Worm (Caenorhabditis elegans) whole organism, L3 larva: ENCODE results near the gene R02D5.7.

Experiments
- R02D3.7 ChIP-seq: fragments of 150-350 bp; optimal IDR thresholded peaks from 2 replicates; lab custom pipeline; 2014; ENCODE audit warnings: missing biosample characterization, missing genetic modification characterization
- ama-1 ChIP-seq: fragments of 150-350 bp; optimal IDR thresholded peaks from 2 replicates; lab custom pipeline; 2018
- ceh-16 ChIP-seq: sonication (generic microtip); optimal IDR thresholded peaks from 2 replicates; lab custom pipeline; 2017; ENCODE audit warnings: missing biosample characterization, missing genetic modification characterization
- ceh-28 ChIP-seq: fragments of 150-350 bp; optimal IDR thresholded peaks from 2 replicates; lab custom pipeline; 2014; ENCODE audit warnings: missing biosample characterization, missing genetic modification reagents, missing genetic modification characterization
- egl-27 ChIP-seq: sonication (generic microtip); optimal IDR thresholded peaks from 4 replicates; lab custom pipeline; 2017; ENCODE audit warnings: missing biosample characterization, missing genetic modification reagents, missing genetic modification characterization
- elt-1 ChIP-seq: fragments of 150-350 bp; optimal IDR thresholded peaks from 2 replicates; lab custom pipeline; 2014; ENCODE audit warnings: missing biosample characterization, missing genetic modification characterization
- elt-2 ChIP-seq: sonication (generic microtip); optimal IDR thresholded peaks from 2 replicates; lab custom pipeline; 2016; ENCODE audit warnings: missing genetic modification reagents, mild to moderate bottlenecking, missing genetic modification characterization, missing compliant biosample characterization
- elt-3 ChIP-seq, 3 experiments: fragments of 150-350 bp in 1 of 3; sonication (generic microtip) in 2 of 3; optimal IDR thresholded peaks; 2 replicates in 2 of 3; 4 replicates in 1 of 3; lab custom pipeline; 2014 to 2017; ENCODE audit warnings: missing biosample characterization in 3 of 3, missing genetic modification characterization in 3 of 3
- hmg-11 ChIP-seq: sonication (generic microtip); optimal IDR thresholded peaks from 2 replicates; lab custom pipeline; 2016; ENCODE audit warnings: missing genetic modification characterization, missing compliant biosample characterization
- lin-39 ChIP-seq: fragments of 150-350 bp; optimal IDR thresholded peaks from 2 replicates; lab custom pipeline; 2018; ENCODE audit warnings: missing biosample characterization, missing genetic modification reagents, missing genetic modification characterization
- mml-1 ChIP-seq: fragments of 150-350 bp; sonication (generic microtip); optimal IDR thresholded peaks from 3 replicates; lab custom pipeline; 2014; ENCODE audit warnings: missing biosample characterization, missing genetic modification characterization
- nfya-1 ChIP-seq: sonication (generic microtip); optimal IDR thresholded peaks from 2 replicates; lab custom pipeline; 2017; ENCODE audit warnings: missing genetic modification characterization, mild to moderate bottlenecking, missing compliant biosample characterization, antibody characterized with exemption, moderate library complexity; ENCODE audit not compliant: insufficient read depth
- nhr-12 ChIP-seq: fragments of 150-350 bp; optimal IDR thresholded peaks from 2 replicates; lab custom pipeline; 2014; ENCODE audit warnings: missing biosample characterization, missing genetic modification characterization
- nhr-23 ChIP-seq: fragments of 150-350 bp; optimal IDR thresholded peaks from 2 replicates; lab custom pipeline; 2014; ENCODE audit warnings: missing biosample characterization, missing genetic modification reagents, missing genetic modification characterization
- nhr-237 ChIP-seq: fragments of 150-350 bp; optimal IDR thresholded peaks from 2 replicates; lab custom pipeline; 2014; ENCODE audit warnings: missing biosample characterization, missing genetic modification characterization
- nhr-25 ChIP-seq: sonication (generic microtip); optimal IDR thresholded peaks from 2 replicates; lab custom pipeline; 2017; ENCODE audit warnings: missing biosample characterization, missing genetic modification characterization
- nhr-67 ChIP-seq: fragments of 150-350 bp; optimal IDR thresholded peaks from 2 replicates; lab custom pipeline; 2014; ENCODE audit warnings: missing biosample characterization, missing genetic modification characterization
- nhr-76 ChIP-seq: fragments of 150-350 bp; sonication (generic microtip); optimal IDR thresholded peaks from 5 replicates; lab custom pipeline; 2014; ENCODE audit warnings: missing biosample characterization, missing genetic modification characterization
- pqm-1 ChIP-seq: fragments of 150-350 bp; optimal IDR thresholded peaks from 2 replicates; lab custom pipeline; 2017; ENCODE audit warnings: missing biosample characterization, missing genetic modification characterization, inconsistent platforms
- skn-1 ChIP-seq: fragments of 150-350 bp; optimal IDR thresholded peaks from 2 replicates; lab custom pipeline; 2014; ENCODE audit warnings: missing biosample characterization, missing genetic modification characterization
- snpc-4 ChIP-seq: fragments of 150-350 bp; optimal IDR thresholded peaks from 2 replicates; lab custom pipeline; 2014; ENCODE audit warnings: missing biosample characterization, missing genetic modification characterization
- unc-62 ChIP-seq: fragments of 150-350 bp; sonication (generic microtip); optimal IDR thresholded peaks from 4 replicates; lab custom pipeline; 2014; ENCODE audit warnings: missing biosample characterization, missing genetic modification reagents, missing genetic modification characterization
- zag-1 ChIP-seq: fragments of 150-350 bp; optimal IDR thresholded peaks from 2 replicates; lab custom pipeline; 2014; ENCODE audit warnings: missing biosample characterization, missing genetic modification characterization

R02D5.7 gene

DNA sequence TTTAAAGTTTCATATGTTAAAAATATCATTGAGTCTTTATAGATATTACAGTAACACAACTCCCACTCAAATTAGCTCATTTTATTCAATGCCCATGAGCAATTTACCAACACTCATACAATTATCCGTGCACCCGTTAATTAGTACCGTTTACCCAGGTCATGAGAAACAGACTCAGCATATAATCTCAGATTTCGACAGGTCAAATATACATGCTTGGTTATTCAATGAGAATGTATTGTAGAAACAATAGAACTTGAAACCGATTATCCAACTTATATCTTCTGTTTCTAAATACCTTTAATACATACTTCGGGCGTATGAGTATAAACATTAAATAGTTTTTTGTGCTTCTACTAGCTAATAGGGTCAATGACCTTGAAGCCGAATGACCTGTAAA, 45.1 kb downstream of the R02D5.7 start:
- no peak for TF ChIP-seq nhr-76 (tag; lab: Kevin White, UChicago)

DNA sequence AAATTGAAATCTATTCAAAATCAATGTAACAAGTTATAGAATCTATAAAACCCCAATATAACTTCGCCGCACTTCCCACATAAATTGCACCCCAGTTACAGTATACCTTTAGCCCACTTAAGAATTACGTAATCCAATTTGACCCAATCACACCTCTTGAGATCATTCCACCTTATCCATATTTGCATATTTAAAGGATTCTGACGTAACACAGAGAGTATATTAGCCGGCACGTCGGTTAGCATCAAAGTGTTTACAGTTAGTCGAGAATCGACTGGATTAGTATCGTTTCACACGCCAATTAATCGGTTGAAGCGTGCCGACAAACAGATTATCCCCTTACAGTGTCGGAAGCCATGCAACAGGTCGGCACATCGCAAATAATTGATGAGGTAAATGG, 47.7 kb downstream of the R02D5.7 start:
- TF ChIP-seq unc-62 (GFP tag; lab: Kevin White, UChicago) (no peak), elt-2 (no peak), ama-1 (lab: Kevin White, UChicago) (no peak), nfya-1 (tag; lab: Kevin White, UChicago) (no peak), zag-1 (tag; lab: Kevin White, UChicago) (no peak), egl-27 (tag; lab: Kevin White, UChicago) (no peak), elt-1 (tag; lab: Kevin White, UChicago) (no peak), skn-1 (tag; lab: Kevin White, UChicago) (no peak), mml-1 (no peak), R02D3.7 (no peak), nhr-237 (no peak), nhr-25 (no peak), pqm-1 (tag; lab: Kevin White, UChicago) (no peak), ceh-28 (no peak), nhr-67 (tag; lab: Kevin White, UChicago) (no peak), nhr-23 (no peak), hmg-11 (no peak), ceh-16 (tag; lab: Kevin White, UChicago) (no peak), lin-39 (tag; lab: Kevin White, UChicago) (no peak), snpc-4 (no peak)
- TF ChIP-seq, all 47 proteins: peak for 0

DNA sequence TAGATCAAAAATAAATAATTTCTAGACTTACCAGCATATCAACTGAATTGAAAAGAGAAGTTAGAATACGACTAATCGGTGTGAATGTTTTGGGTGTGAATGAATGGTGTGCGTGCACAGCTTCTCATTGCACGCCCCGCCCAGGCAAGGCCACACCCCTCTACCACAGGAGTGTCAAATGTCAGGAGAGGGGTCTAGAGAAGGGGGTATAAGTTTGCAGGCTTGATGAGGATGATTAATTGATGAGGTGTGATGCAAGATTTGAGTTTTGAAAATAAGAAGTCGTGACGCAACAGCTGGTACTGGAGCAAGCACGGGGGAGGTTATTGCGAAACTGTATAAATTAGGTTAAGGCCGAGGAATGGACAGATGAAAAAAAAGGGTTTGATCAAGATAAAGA, 49.0 kb downstream of the R02D5.7 start, which contains the start of gene egl-1:
TSS of gene egl-1 (minus strand) at position 101 of the 400 bp plus-strand sequence.
- no peak for TF ChIP-seq snpc-4
- TF ChIP-seq elt-3 (tag; optimal IDR thresholded peaks at IDR 0.05; lab: Kevin White, UChicago): no peak
- no peak for TF ChIP-seq nhr-12 (tag; lab: Kevin White, UChicago)
- TF ChIP-seq, all 47 proteins: peak for 0
